Worm (Caenorhabditis elegans) whole organism, L3 larva: ENCODE results near the gene C50F7.6.
A peak's percentile ranks its signal among the peaks of the same experiment; 100 is the strongest.

Experiments used
- R02D3.7 ChIP-seq: fragments of 150-350 bp; optimal IDR thresholded peaks from 2 replicates; lab custom pipeline; 2014; ENCODE audit warnings: missing biosample characterization, missing genetic modification characterization
- ZK546.5 ChIP-seq: sonication (generic microtip); optimal IDR thresholded peaks from 2 replicates; lab custom pipeline; 2017; ENCODE audit warnings: missing biosample characterization, missing genetic modification characterization
- aly-2 ChIP-seq: fragments of 150-350 bp; optimal IDR thresholded peaks from 2 replicates; lab custom pipeline; 2014; ENCODE audit warnings: missing biosample characterization, missing genetic modification characterization
- ceh-28 ChIP-seq: fragments of 150-350 bp; optimal IDR thresholded peaks from 2 replicates; lab custom pipeline; 2014; ENCODE audit warnings: missing biosample characterization, missing genetic modification reagents, missing genetic modification characterization
- ceh-82 ChIP-seq: fragments of 150-350 bp; optimal IDR thresholded peaks from 2 replicates; lab custom pipeline; 2014; ENCODE audit warnings: missing biosample characterization, missing genetic modification characterization
- ceh-9 ChIP-seq: sonication (generic microtip); optimal IDR thresholded peaks from 2 replicates; lab custom pipeline; 2018; ENCODE audit warnings: missing biosample characterization, missing genetic modification characterization
- daf-12 ChIP-seq: fragments of 150-350 bp; optimal IDR thresholded peaks from 2 replicates; lab custom pipeline; 2014; ENCODE audit warnings: missing biosample characterization, missing genetic modification reagents, missing genetic modification characterization
- egl-27 ChIP-seq: sonication (generic microtip); optimal IDR thresholded peaks from 4 replicates; lab custom pipeline; 2017; ENCODE audit warnings: missing biosample characterization, missing genetic modification reagents, missing genetic modification characterization
- egl-5 ChIP-seq: fragments of 150-350 bp; optimal IDR thresholded peaks from 2 replicates; lab custom pipeline; 2017; ENCODE audit warnings: missing biosample characterization, missing genetic modification reagents, missing genetic modification characterization, inconsistent platforms
- elt-1 ChIP-seq: fragments of 150-350 bp; optimal IDR thresholded peaks from 2 replicates; lab custom pipeline; 2014; ENCODE audit warnings: missing biosample characterization, missing genetic modification characterization
- elt-2 ChIP-seq: sonication (generic microtip); optimal IDR thresholded peaks from 2 replicates; lab custom pipeline; 2016; ENCODE audit warnings: missing genetic modification reagents, mild to moderate bottlenecking, missing genetic modification characterization, missing compliant biosample characterization
- eor-1 ChIP-seq, 2 experiments: fragments of 150-350 bp; optimal IDR thresholded peaks; 2 replicates each; lab custom pipeline; 2014 to 2018; ENCODE audit warnings: missing biosample characterization in 2 of 2, missing genetic modification characterization in 2 of 2
- fkh-10 ChIP-seq: sonication (generic microtip); optimal IDR thresholded peaks from 2 replicates; lab custom pipeline; 2017; ENCODE audit warnings: missing biosample characterization, missing genetic modification reagents, missing genetic modification characterization
- fkh-2 ChIP-seq: fragments of 150-350 bp; optimal IDR thresholded peaks from 2 replicates; lab custom pipeline; 2014; ENCODE audit warnings: missing biosample characterization, missing genetic modification reagents, missing genetic modification characterization
- fos-1 ChIP-seq: fragments of 150-350 bp; optimal IDR thresholded peaks from 2 replicates; lab custom pipeline; 2014; ENCODE audit warnings: missing biosample characterization, missing genetic modification characterization
- hmg-11 ChIP-seq: sonication (generic microtip); optimal IDR thresholded peaks from 2 replicates; lab custom pipeline; 2016; ENCODE audit warnings: missing genetic modification characterization, missing compliant biosample characterization
- jun-1 ChIP-seq: fragments of 150-350 bp; optimal IDR thresholded peaks from 2 replicates; lab custom pipeline; 2014; ENCODE audit warnings: missing biosample characterization, missing genetic modification reagents, missing genetic modification characterization
- lin-39 ChIP-seq: fragments of 150-350 bp; optimal IDR thresholded peaks from 2 replicates; lab custom pipeline; 2018; ENCODE audit warnings: missing biosample characterization, missing genetic modification reagents, missing genetic modification characterization
- mdl-1 ChIP-seq: fragments of 150-350 bp; optimal IDR thresholded peaks from 2 replicates; lab custom pipeline; 2014; ENCODE audit warnings: missing biosample characterization, missing genetic modification characterization
- mml-1 ChIP-seq: fragments of 150-350 bp; sonication (generic microtip); optimal IDR thresholded peaks from 3 replicates; lab custom pipeline; 2014; ENCODE audit warnings: missing biosample characterization, missing genetic modification characterization
- nfya-1 ChIP-seq: sonication (generic microtip); optimal IDR thresholded peaks from 2 replicates; lab custom pipeline; 2017; ENCODE audit warnings: missing genetic modification characterization, mild to moderate bottlenecking, missing compliant biosample characterization, antibody characterized with exemption, moderate library complexity; ENCODE audit not compliant: insufficient read depth
- nhr-11 ChIP-seq: fragments of 150-350 bp; optimal IDR thresholded peaks from 2 replicates; lab custom pipeline; 2014; ENCODE audit warnings: missing biosample characterization, missing genetic modification characterization
- nhr-12 ChIP-seq: fragments of 150-350 bp; optimal IDR thresholded peaks from 2 replicates; lab custom pipeline; 2014; ENCODE audit warnings: missing biosample characterization, missing genetic modification characterization
- nhr-23 ChIP-seq: fragments of 150-350 bp; optimal IDR thresholded peaks from 2 replicates; lab custom pipeline; 2014; ENCODE audit warnings: missing biosample characterization, missing genetic modification reagents, missing genetic modification characterization
- nhr-237 ChIP-seq: fragments of 150-350 bp; optimal IDR thresholded peaks from 2 replicates; lab custom pipeline; 2014; ENCODE audit warnings: missing biosample characterization, missing genetic modification characterization
- nhr-25 ChIP-seq: sonication (generic microtip); optimal IDR thresholded peaks from 2 replicates; lab custom pipeline; 2017; ENCODE audit warnings: missing biosample characterization, missing genetic modification characterization
- nhr-28 ChIP-seq: fragments of 150-350 bp; optimal IDR thresholded peaks from 2 replicates; lab custom pipeline; 2014; ENCODE audit warnings: missing biosample characterization, missing genetic modification characterization
- nhr-43 ChIP-seq: sonication (generic microtip); optimal IDR thresholded peaks from 2 replicates; lab custom pipeline; 2016; ENCODE audit warnings: mild to moderate bottlenecking, missing genetic modification characterization, missing compliant biosample characterization; ENCODE audit not compliant: poor library complexity, severe bottlenecking
- nhr-76 ChIP-seq: fragments of 150-350 bp; sonication (generic microtip); optimal IDR thresholded peaks from 5 replicates; lab custom pipeline; 2014; ENCODE audit warnings: missing biosample characterization, missing genetic modification characterization
- nhr-77 ChIP-seq: fragments of 150-350 bp; optimal IDR thresholded peaks from 2 replicates; lab custom pipeline; 2014; ENCODE audit warnings: missing biosample characterization, missing genetic modification characterization
- pha-4 ChIP-seq: fragments of 150-350 bp; optimal IDR thresholded peaks from 2 replicates; lab custom pipeline; 2014; ENCODE audit warnings: missing biosample characterization, missing genetic modification reagents, missing genetic modification characterization
- pqm-1 ChIP-seq: fragments of 150-350 bp; optimal IDR thresholded peaks from 2 replicates; lab custom pipeline; 2017; ENCODE audit warnings: missing biosample characterization, missing genetic modification characterization, inconsistent platforms
- sea-2 ChIP-seq: fragments of 150-350 bp; sonication (generic microtip); optimal IDR thresholded peaks from 4 replicates; lab custom pipeline; 2014; ENCODE audit warnings: missing biosample characterization, missing genetic modification reagents, missing genetic modification characterization
- skn-1 ChIP-seq: fragments of 150-350 bp; optimal IDR thresholded peaks from 2 replicates; lab custom pipeline; 2014; ENCODE audit warnings: missing biosample characterization, missing genetic modification characterization
- snpc-4 ChIP-seq: fragments of 150-350 bp; optimal IDR thresholded peaks from 2 replicates; lab custom pipeline; 2014; ENCODE audit warnings: missing biosample characterization, missing genetic modification characterization
- unc-39 ChIP-seq: sonication (generic microtip); optimal IDR thresholded peaks from 4 replicates; lab custom pipeline; 2017; ENCODE audit warnings: missing biosample characterization, missing genetic modification characterization
- unc-62 ChIP-seq: fragments of 150-350 bp; sonication (generic microtip); optimal IDR thresholded peaks from 4 replicates; lab custom pipeline; 2014; ENCODE audit warnings: missing biosample characterization, missing genetic modification reagents, missing genetic modification characterization
- zag-1 ChIP-seq: fragments of 150-350 bp; optimal IDR thresholded peaks from 2 replicates; lab custom pipeline; 2014; ENCODE audit warnings: missing biosample characterization, missing genetic modification characterization
- ztf-11 ChIP-seq: fragments of 150-350 bp; optimal IDR thresholded peaks from 2 replicates; lab custom pipeline; 2014; ENCODE audit warnings: missing biosample characterization, missing genetic modification characterization
- ztf-4 ChIP-seq: fragments of 150-350 bp; optimal IDR thresholded peaks from 2 replicates; lab custom pipeline; 2014; ENCODE audit warnings: missing biosample characterization, missing genetic modification characterization

The C50F7.6 gene

ce11 chrIV:7722806-7723205 lies at the start of gene C50F7.6:
TSS of gene C50F7.6 (minus strand) at chrIV:7723199.
- TF ChIP-seq jun-1 (tag; lab: Kevin White, UChicago) (no peak), sea-2 (GFP tag; lab: Kevin White, UChicago) (no peak), unc-39 (tag; lab: Kevin White, UChicago) (no peak), egl-5 (peak; percentile 53)

ce11 chrIV:7770162-7770561 lies 47.2 kb upstream of the C50F7.6 start, which contains the start of gene rdl-1:
TSS of gene rdl-1 (minus strand) at chrIV:7770262.
- TF ChIP-seq ZK546.5 (tag; lab: Kevin White, UChicago) (no peak), zag-1 (tag; lab: Kevin White, UChicago) (no peak), nhr-77 (tag; lab: Kevin White, UChicago) (no peak), nfya-1 (tag; lab: Kevin White, UChicago) (no peak), aly-2 (tag; lab: Kevin White, UChicago) (no peak), nhr-12 (tag; lab: Kevin White, UChicago) (no peak), ztf-4 (tag; lab: Kevin White, UChicago) (no peak), ceh-28 (tag; lab: Kevin White, UChicago) (no peak), fkh-2 (tag; lab: Kevin White, UChicago) (no peak), pqm-1 (tag; lab: Kevin White, UChicago) (no peak), skn-1 (no peak), ceh-9 (tag; lab: Kevin White, UChicago) (no peak), egl-27 (tag; lab: Kevin White, UChicago) (no peak), hmg-11 (tag; lab: Kevin White, UChicago) (no peak)

ce11 chrIV:7764319-7764718 lies 41.3 kb upstream of the C50F7.6 start:
- TF ChIP-seq nhr-11 (tag; lab: Kevin White, UChicago) = no peak
- TF ChIP-seq skn-1 = no peak
- no peak for TF ChIP-seq ztf-4 (tag; lab: Kevin White, UChicago)
- no peak for TF ChIP-seq jun-1 (tag; lab: Kevin White, UChicago)
- no peak for TF ChIP-seq daf-12 (tag; lab: Kevin White, UChicago)
- no peak for TF ChIP-seq nhr-12 (tag; lab: Kevin White, UChicago)
- no peak for TF ChIP-seq R02D3.7 (tag; lab: Kevin White, UChicago)
- no peak for TF ChIP-seq nhr-77 (tag; lab: Kevin White, UChicago)
- TF ChIP-seq pqm-1 (tag; lab: Kevin White, UChicago) = no peak
- TF ChIP-seq fkh-10 (GFP tag; lab: Kevin White, UChicago) = no peak
- TF ChIP-seq aly-2 (tag; lab: Kevin White, UChicago) = no peak
- TF ChIP-seq hmg-11 (tag; lab: Kevin White, UChicago) = no peak
- TF ChIP-seq nhr-76 = no peak
- TF ChIP-seq egl-5 = no peak
- no peak for TF ChIP-seq fkh-2 (tag; lab: Kevin White, UChicago)
- no peak for TF ChIP-seq lin-39

- TF ChIP-seq aly-2 (tag; lab: Kevin White, UChicago) = no peak
- TF ChIP-seq unc-62 = no peak
- no peak for TF ChIP-seq ztf-4 (tag; lab: Kevin White, UChicago)
- no peak for TF ChIP-seq nhr-12 (tag; lab: Kevin White, UChicago)
- TF ChIP-seq nhr-43 = no peak
- TF ChIP-seq nfya-1 (tag; lab: Kevin White, UChicago) = no peak
- TF ChIP-seq mdl-1 (tag; lab: Kevin White, UChicago) = no peak
- TF ChIP-seq fos-1 (tag; lab: Kevin White, UChicago) = no peak
- no peak for TF ChIP-seq egl-27 (tag; lab: Kevin White, UChicago)
- no peak for TF ChIP-seq nhr-23 (tag; lab: Kevin White, UChicago)
- no peak for TF ChIP-seq fkh-10 (GFP tag; lab: Kevin White, UChicago)
- TF ChIP-seq R02D3.7 (tag; lab: Kevin White, UChicago) = no peak
- TF ChIP-seq zag-1 (tag; lab: Kevin White, UChicago) = no peak
- TF ChIP-seq mml-1 (tag; lab: Kevin White, UChicago) = no peak
- no peak for TF ChIP-seq ZK546.5 (tag; lab: Kevin White, UChicago)
- no peak for TF ChIP-seq ceh-28 (tag; lab: Kevin White, UChicago)
- no peak for TF ChIP-seq nhr-25 (tag; lab: Kevin White, UChicago)
- no peak for TF ChIP-seq pha-4 (tag; lab: Kevin White, UChicago)
Observed at ce11 chrIV:7763748-7764147, 40.7 kb upstream of the C50F7.6 start, which contains the start of the genes C46A5.6 and C46A5.1. TSS of gene C46A5.6 (minus strand) at chrIV:7763848. TSS of gene C46A5.1 (plus strand) at chrIV:7763931.

- TF ChIP-seq nhr-237 (tag; lab: Kevin White, UChicago) = no peak
- TF ChIP-seq nhr-25 (tag; lab: Kevin White, UChicago) = no peak
- TF ChIP-seq nhr-28 (tag; lab: Kevin White, UChicago) = no peak
- no peak for TF ChIP-seq lin-39
- TF ChIP-seq nhr-23 (tag; lab: Kevin White, UChicago) = no peak
- TF ChIP-seq ceh-9 (tag; lab: Kevin White, UChicago) = no peak
- TF ChIP-seq pha-4 (tag; lab: Kevin White, UChicago) = no peak
- no peak for TF ChIP-seq daf-12 (tag; lab: Kevin White, UChicago)
- no peak for TF ChIP-seq ztf-11 (tag; lab: Kevin White, UChicago)
- TF ChIP-seq ceh-82 (tag; lab: Kevin White, UChicago) = no peak
- TF ChIP-seq jun-1 (tag; lab: Kevin White, UChicago) = no peak
- TF ChIP-seq elt-2 (tag; lab: Kevin White, UChicago) = no peak
- TF ChIP-seq eor-1 (tag; optimal IDR thresholded peaks at IDR 0.05; lab: Kevin White, UChicago) = no peak
- TF ChIP-seq snpc-4 (tag; lab: Kevin White, UChicago) = no peak
- TF ChIP-seq egl-27 (tag; lab: Kevin White, UChicago) = no peak
- TF ChIP-seq elt-1 (tag; lab: Kevin White, UChicago) = no peak
Observed at ce11 chrIV:7760117-7760516, 37.1 kb upstream of the C50F7.6 start, which contains the start of gene del-7. TSS of gene del-7 (plus strand) at chrIV:7760417.
